Worm (Caenorhabditis elegans): ENCODE results near the gene Y6E2A.10.

- TF ChIP-seq mxl-3 (GFP tag; optimal IDR thresholded peaks at IDR 0.05) (no peak), lin-13 (GFP tag; optimal IDR thresholded peaks at IDR 0.05) (no peak), fos-1 (tag; optimal IDR thresholded peaks at IDR 0.05) (no peak), nhr-77 (tag; optimal IDR thresholded peaks at IDR 0.05) (no peak), nhr-10 (tag; optimal IDR thresholded peaks at IDR 0.05) (no peak), fkh-10 (GFP tag; optimal IDR thresholded peaks at IDR 0.05) (no peak), ceh-82 (tag; optimal IDR thresholded peaks at IDR 0.05) (no peak)
Observed at ce11 chrV:15758449-15758848, 28.1 kb upstream of the Y6E2A.10 start, which contains the start of gene str-9.

All from whole organism, L4 larva.